Fruit fly (Drosophila melanogaster): ENCODE data around the gene CG10979.

The CG10979 gene

dm6 chr3R:5801703-5802436, 7.4 kb downstream of the CG10979 start, which contains the start of gene CG11000:
Gene CG11000 (plus strand): TSS chr3R:5802328.
- TF ChIP-seq sage (GFP tag; optimal IDR thresholded peaks at IDR 0.05) (no peak), jim (GFP tag; optimal IDR thresholded peaks at IDR 0.05) (no peak), HLH106 (tag; optimal IDR thresholded peaks at IDR 0.05) (no peak), Hnf4 (GFP tag; optimal IDR thresholded peaks at IDR 0.05) (no peak), lola (GFP tag; optimal IDR thresholded peaks at IDR 0.05) (no peak), fru (GFP tag; optimal IDR thresholded peaks at IDR 0.05) (no peak)

dm6 chr3R:5813157-5813659, 18.7 kb downstream of the CG10979 start, which contains the start of gene CG42675:
Gene CG42675 (plus strand): TSS chr3R:5813609.
- no peak for TF ChIP-seq Hr78 (GFP tag; optimal IDR thresholded peaks at IDR 0.05)
- TF ChIP-seq CrebA (GFP tag; optimal IDR thresholded peaks at IDR 0.05; ENCODE audit: borderline replicate concordance) = peak; percentile 25

dm6 chr3R:5821243-5821642, 26.7 kb downstream of the CG10979 start, which contains the start of gene Hpr1:
Gene Hpr1 (minus strand): TSS chr3R:5821440.
- TF ChIP-seq Hnf4 (GFP tag; optimal IDR thresholded peaks at IDR 0.05) (no peak), sage (GFP tag; optimal IDR thresholded peaks at IDR 0.05) (peak; percentile 33)

dm6 chr3R:5821750-5822149, 27.2 kb downstream of the CG10979 start, which contains the start of gene CG46303:
Gene CG46303 (plus strand): TSS chr3R:5821972.
- no peak for TF ChIP-seq sv (GFP tag; optimal IDR thresholded peaks at IDR 0.05)
- TF ChIP-seq h (GFP tag; optimal IDR thresholded peaks at IDR 0.05) = peak; percentile 51

dm6 chr3R:5824456-5824855, 30.0 kb downstream of the CG10979 start, which contains the start of the genes Sec20 and dgrn:
Gene Sec20 (minus strand): TSS chr3R:5824532.
Gene dgrn (plus strand): TSS chr3R:5824615.
- TF ChIP-seq fru (GFP tag; optimal IDR thresholded peaks at IDR 0.05) (peak; percentile 67), foxo (GFP tag; optimal IDR thresholded peaks at IDR 0.05) (peak in 1 of 2 experiments; percentile 79), pan (optimal IDR thresholded peaks at IDR 0.05) (no peak), GATAd (GFP tag; optimal IDR thresholded peaks at IDR 0.05) (no peak), jim (GFP tag; optimal IDR thresholded peaks at IDR 0.05) (no peak), dl (GFP tag; optimal IDR thresholded peaks at IDR 0.05; ENCODE audit: insufficient read depth in 1 of 2, partially characterized antibody in 2 of 2) (no peak), Mio (GFP tag; optimal IDR thresholded peaks at IDR 0.05) (no peak), CG9705 (GFP tag; optimal IDR thresholded peaks at IDR 0.05) (peak; percentile 48), OdsH (GFP tag; optimal IDR thresholded peaks at IDR 0.05) (peak; percentile 77), usp (GFP tag; optimal IDR thresholded peaks at IDR 0.05) (no peak), HLH106 (tag; optimal IDR thresholded peaks at IDR 0.05) (peak; percentile 78), Myc (optimal IDR thresholded peaks at IDR 0.05) (peak; percentile 33), tai (GFP tag; optimal IDR thresholded peaks at IDR 0.05) (no peak), lola (GFP tag; optimal IDR thresholded peaks at IDR 0.05) (no peak), dmrt93B (GFP tag; optimal IDR thresholded peaks at IDR 0.05) (peak; percentile 45), sv (GFP tag; optimal IDR thresholded peaks at IDR 0.05) (peak; percentile 68), br (GFP tag; optimal IDR thresholded peaks at IDR 0.05) (peak; percentile 70), sage (GFP tag; optimal IDR thresholded peaks at IDR 0.05) (peak; percentile 78), Hr78 (GFP tag; optimal IDR thresholded peaks at IDR 0.05) (no peak), N (GFP tag; optimal IDR thresholded peaks at IDR 0.05) (no peak), woc (GFP tag; optimal IDR thresholded peaks at IDR 0.05) (peak; percentile 76), Abd-B (GFP tag; optimal IDR thresholded peaks at IDR 0.05) (no peak), CrebA (GFP tag; optimal IDR thresholded peaks at IDR 0.05; ENCODE audit: borderline replicate concordance) (peak; percentile 46), psq (GFP tag; optimal IDR thresholded peaks at IDR 0.05) (peak; percentile 68), Vsx2 (GFP tag; optimal IDR thresholded peaks at IDR 0.05; ENCODE audit: partially characterized antibody) (no peak), Sp1 (GFP tag; optimal IDR thresholded peaks at IDR 0.05) (peak; percentile 70), brk (GFP tag; optimal IDR thresholded peaks at IDR 0.05) (peak; percentile 92), Hr83 (GFP tag; optimal IDR thresholded peaks at IDR 0.05; ENCODE audit: poor library complexity, severe bottlenecking) (peak; percentile 27), Dfd (GFP tag; optimal IDR thresholded peaks at IDR 0.05) (no peak), Dif (GFP tag; optimal IDR thresholded peaks at IDR 0.05; ENCODE audit: partially characterized antibody) (no peak), ey (GFP tag; optimal IDR thresholded peaks at IDR 0.05) (peak; percentile 50), rgr (GFP tag; optimal IDR thresholded peaks at IDR 0.05) (peak; percentile 82), CG32264 (GFP tag; optimal IDR thresholded peaks at IDR 0.05) (peak; percentile 21), dsf (GFP tag; optimal IDR thresholded peaks at IDR 0.05; ENCODE audit: borderline replicate concordance) (peak; percentile 58), h (GFP tag; optimal IDR thresholded peaks at IDR 0.05) (peak; percentile 83), Jra (GFP tag; optimal IDR thresholded peaks at IDR 0.05) (peak; percentile 86), Hnf4 (GFP tag; optimal IDR thresholded peaks at IDR 0.05) (peak; percentile 88), Rel (GFP tag; optimal IDR thresholded peaks at IDR 0.05) (peak; percentile 25), Rel (tag; optimal IDR thresholded peaks at IDR 0.05) (peak; percentile 41)

All from whole organism, wandering third instar larva.